Worm (Caenorhabditis elegans): ENCODE measurements around the gene F16H6.10.
A peak's percentile ranks its signal among the peaks of the same experiment; 100 is the strongest.

The F16H6.10 gene

ce11 chrV:18253494-18253893, 29.2 kb upstream of the F16H6.10 start, which contains the start of gene R10E8.2:
Gene R10E8.2, plus strand, starts transcription at chrV:18253794.
- TF ChIP-seq ets-4 (tag; optimal IDR thresholded peaks at IDR 0.05) (no peak), hlh-13 (GFP tag; optimal IDR thresholded peaks at IDR 0.05) (no peak), ceh-31 (tag; optimal IDR thresholded peaks at IDR 0.05) (no peak), ceh-48 (tag; optimal IDR thresholded peaks at IDR 0.05) (no peak), pat-9 (tag; optimal IDR thresholded peaks at IDR 0.05) (no peak), ceh-45 (GFP tag; IDR thresholded peaks at IDR 0.05) (no peak), hlh-30 (tag; optimal IDR thresholded peaks at IDR 0.05; ENCODE audit: insufficient read depth) (no peak), hlh-8 (tag; optimal IDR thresholded peaks at IDR 0.05) (no peak), fkh-6 (tag; optimal IDR thresholded peaks at IDR 0.05) (no peak), ceh-9 (tag; optimal IDR thresholded peaks at IDR 0.05) (no peak), odd-2 (tag; optimal IDR thresholded peaks at IDR 0.05) (no peak), ttx-3 (tag; optimal IDR thresholded peaks at IDR 0.05) (no peak), syd-9 (tag; optimal IDR thresholded peaks at IDR 0.05) (no peak), elt-2 (tag; optimal IDR thresholded peaks at IDR 0.05) (no peak), ceh-2 (tag; optimal IDR thresholded peaks at IDR 0.05) (no peak), Y22D7AL.16 (tag; optimal IDR thresholded peaks at IDR 0.05) (no peak), fkh-10 (GFP tag; optimal IDR thresholded peaks at IDR 0.05) (no peak)

- TF ChIP-seq K09A11.1 (tag; optimal IDR thresholded peaks at IDR 0.05; ENCODE audit: insufficient read depth) = no peak
- peak; percentile 13 for TF ChIP-seq elt-2 (tag; optimal IDR thresholded peaks at IDR 0.05)
Measured at ce11 chrV:18252239-18252638, 28.0 kb upstream of the F16H6.10 start, which contains the start of gene R10E8.1. Gene R10E8.1, minus strand, starts transcription at chrV:18252416.

- TF ChIP-seq eyg-1 (tag; optimal IDR thresholded peaks at IDR 0.05) (no peak), elt-2 (tag; optimal IDR thresholded peaks at IDR 0.05) (peak; percentile 7)
Measured at ce11 chrV:18246077-18246476, 21.8 kb upstream of the F16H6.10 start.

ce11 chrV:18244408-18244807, 20.2 kb upstream of the F16H6.10 start:
- TF ChIP-seq ref-2 (tag; optimal IDR thresholded peaks at IDR 0.05) (no peak), C08G9.2 (tag; optimal IDR thresholded peaks at IDR 0.05) (no peak), zip-5 (tag; optimal IDR thresholded peaks at IDR 0.05) (no peak), ceh-48 (tag; optimal IDR thresholded peaks at IDR 0.05) (no peak)

- TF ChIP-seq ceh-14 (tag; optimal IDR thresholded peaks at IDR 0.05) (no peak), ref-2 (tag; optimal IDR thresholded peaks at IDR 0.05) (no peak), ttx-3 (tag; optimal IDR thresholded peaks at IDR 0.05) (no peak), zip-5 (tag; optimal IDR thresholded peaks at IDR 0.05) (no peak), fax-1 (tag; optimal IDR thresholded peaks at IDR 0.05) (no peak), pha-4 (tag; optimal IDR thresholded peaks at IDR 0.05) (no peak), nfya-1 (tag; optimal IDR thresholded peaks at IDR 0.05) (no peak), unc-86 (tag; optimal IDR thresholded peaks at IDR 0.05) (no peak), gmeb-2 (tag; optimal IDR thresholded peaks at IDR 0.05) (no peak), ama-1 (optimal IDR thresholded peaks at IDR 0.05) (no peak), ceh-30 (tag; optimal IDR thresholded peaks at IDR 0.05) (no peak), sox-2 (GFP tag; IDR thresholded peaks at IDR 0.05) (no peak), ceh-6 (GFP tag; optimal IDR thresholded peaks at IDR 0.05) (no peak)
Measured at ce11 chrV:18243227-18243626, 19.0 kb upstream of the F16H6.10 start.

- TF ChIP-seq ceh-48 (tag; optimal IDR thresholded peaks at IDR 0.05) (no peak), pax-1 (tag; optimal IDR thresholded peaks at IDR 0.05) (no peak), hlh-8 (tag; optimal IDR thresholded peaks at IDR 0.05) (no peak), ztf-16 (tag; optimal IDR thresholded peaks at IDR 0.05) (no peak), ceh-31 (tag; optimal IDR thresholded peaks at IDR 0.05) (no peak), ceh-22 (tag; optimal IDR thresholded peaks at IDR 0.05) (no peak), ceh-45 (GFP tag; IDR thresholded peaks at IDR 0.05) (no peak), hlh-6 (tag; optimal IDR thresholded peaks at IDR 0.05) (no peak), hlh-15 (tag; optimal IDR thresholded peaks at IDR 0.05) (no peak), K09A11.1 (tag; optimal IDR thresholded peaks at IDR 0.05; ENCODE audit: insufficient read depth) (no peak), fax-1 (tag; optimal IDR thresholded peaks at IDR 0.05) (no peak), ama-1 (optimal IDR thresholded peaks at IDR 0.05) (no peak), ceh-18 (tag; optimal IDR thresholded peaks at IDR 0.05) (no peak), K02D7.2 (tag; optimal IDR thresholded peaks at IDR 0.05) (no peak), madf-2 (tag; optimal IDR thresholded peaks at IDR 0.05) (no peak), npax-4 (tag; optimal IDR thresholded peaks at IDR 0.05) (no peak), dmd-4 (tag; optimal IDR thresholded peaks at IDR 0.05; ENCODE audit: borderline replicate concordance) (no peak), tbx-7 (tag; optimal IDR thresholded peaks at IDR 0.05) (no peak)
Measured at ce11 chrV:18241328-18241727, 17.1 kb upstream of the F16H6.10 start, which contains the start of gene R10E8.8. Gene R10E8.8, minus strand, starts transcription at chrV:18241670.

Measured in whole organism, late embryonic.